Worm (Caenorhabditis elegans): Measurements from ENCODE around the gene Y32H12A.8.

Y32H12A.8 gene

ce11 chrIII:5375001-5375532 lies 30.8 kb downstream of the Y32H12A.8 start:
- TF ChIP-seq F26F4.8 (GFP tag; conservative IDR thresholded peaks at IDR 0.05) (no peak), ceh-32 (tag; optimal IDR thresholded peaks at IDR 0.05; ENCODE audit: poor library complexity) (no peak), mxl-3 (GFP tag; optimal IDR thresholded peaks at IDR 0.05) (no peak), ceh-44 (GFP tag; IDR thresholded peaks at IDR 0.05) (no peak), pqm-1 (tag; optimal IDR thresholded peaks at IDR 0.05) (no peak), php-3 (GFP tag; IDR thresholded peaks at IDR 0.05) (no peak), ceh-20 (GFP tag; IDR thresholded peaks at IDR 0.05) (no peak), lin-38 (GFP tag; IDR thresholded peaks at IDR 0.05) (peak; percentile 22), hlh-30 (tag; optimal IDR thresholded peaks at IDR 0.05; ENCODE audit: insufficient read depth) (peak; percentile 10), dpl-1 (GFP tag; optimal IDR thresholded peaks at IDR 0.05) (peak; percentile 2), mdl-1 (tag; optimal IDR thresholded peaks at IDR 0.05) (no peak), unc-39 (tag; optimal IDR thresholded peaks at IDR 0.05) (no peak), zfp-3 (GFP tag; conservative IDR thresholded peaks at IDR 0.05) (no peak), Y48G9A.11 (GFP tag; IDR thresholded peaks at IDR 0.05) (0 out of 2 replicates have a peak, but pooled peaks have one; percentile 49), ceh-82 (tag; optimal IDR thresholded peaks at IDR 0.05) (no peak), daf-16 (GFP tag; optimal IDR thresholded peaks at IDR 0.05) (no peak), daf-16 (tag; optimal IDR thresholded peaks at IDR 0.05) (peak; percentile 57), saeg-2 (GFP tag; IDR thresholded peaks at IDR 0.05) (no peak), lsy-2 (tag; optimal IDR thresholded peaks at IDR 0.05) (peak in 1 of 2 experiments; percentile 42), T26A8.4 (GFP tag; IDR thresholded peaks at IDR 0.05) (0 out of 2 replicates have a peak, but pooled peaks have one; percentile 7), dve-1 (tag; optimal IDR thresholded peaks at IDR 0.05; ENCODE audit: insufficient read depth) (peak; percentile 9), tra-1 (GFP tag; IDR thresholded peaks at IDR 0.05) (no peak), rbr-2 (tag; optimal IDR thresholded peaks at IDR 0.05) (no peak), unc-62 (GFP tag; optimal IDR thresholded peaks at IDR 0.05 in 1 of 2) (peak in 1 of 2 experiments; percentile 79), unc-62 (tag; optimal IDR thresholded peaks at IDR 0.05) (no peak), ZK337.2 (GFP tag; IDR thresholded peaks at IDR 0.05) (no peak)

- TF ChIP-seq F37D6.2 (tag; optimal IDR thresholded peaks at IDR 0.05) (no peak), Y105C5A.15 (GFP tag; IDR thresholded peaks at IDR 0.05) (no peak), lin-39 (tag; optimal IDR thresholded peaks at IDR 0.05) (no peak), hmg-1.1 (GFP tag; IDR thresholded peaks at IDR 0.05) (no peak), hlh-30 (tag; optimal IDR thresholded peaks at IDR 0.05; ENCODE audit: insufficient read depth) (peak; percentile 57), hlh-11 (tag; optimal IDR thresholded peaks at IDR 0.05) (peak; percentile 3), fkh-10 (GFP tag; optimal IDR thresholded peaks at IDR 0.05) (peak; percentile 88), nhr-28 (tag; optimal IDR thresholded peaks at IDR 0.05) (peak; percentile 34)
Measured at ce11 chrIII:5373715-5374114, 32.1 kb downstream of the Y32H12A.8 start.

- peak; percentile 84 for TF ChIP-seq hlh-30 (tag; optimal IDR thresholded peaks at IDR 0.05; ENCODE audit: insufficient read depth)
- peak in 1 of 2 experiments; percentile 16 for TF ChIP-seq mdl-1 (tag; optimal IDR thresholded peaks at IDR 0.05)
- peak; percentile 13 for TF ChIP-seq rbr-2 (tag; optimal IDR thresholded peaks at IDR 0.05)
- TF ChIP-seq dve-1 (tag; optimal IDR thresholded peaks at IDR 0.05; ENCODE audit: insufficient read depth): peak; percentile 36
- no peak for TF ChIP-seq mdt-29 (GFP tag; IDR thresholded peaks at IDR 0.05)
- TF ChIP-seq nhr-6 (tag; optimal IDR thresholded peaks at IDR 0.05): no peak
- TF ChIP-seq aha-1 (tag): peak; percentile 58
- TF ChIP-seq mep-1 (tag; optimal IDR thresholded peaks at IDR 0.05): peak; percentile 43
- no peak for TF ChIP-seq jun-1 (tag; optimal IDR thresholded peaks at IDR 0.05)
- peak; percentile 37 for TF ChIP-seq fkh-10 (GFP tag; optimal IDR thresholded peaks at IDR 0.05)
- 0 out of 2 replicates have a peak, but pooled peaks have one; percentile 10 for TF ChIP-seq set-16 (GFP tag; IDR thresholded peaks at IDR 0.05)
- no peak for TF ChIP-seq zip-11 (GFP tag; IDR thresholded peaks at IDR 0.05)
- no peak for TF ChIP-seq nhr-237 (tag; optimal IDR thresholded peaks at IDR 0.05)
- TF ChIP-seq nhr-28 (tag; optimal IDR thresholded peaks at IDR 0.05): peak; percentile 25
- no peak for TF ChIP-seq daf-16 (GFP tag; optimal IDR thresholded peaks at IDR 0.05)
- TF ChIP-seq daf-16 (tag; optimal IDR thresholded peaks at IDR 0.05): peak; percentile 65
- no peak for TF ChIP-seq pha-4 (GFP tag; IDR thresholded peaks at IDR 0.05)
- TF ChIP-seq pha-4 (tag; optimal IDR thresholded peaks at IDR 0.05): peak; percentile 38
- TF ChIP-seq dmd-6 (GFP tag; IDR thresholded peaks at IDR 0.05): 0 out of 2 replicates have a peak, but pooled peaks have one; percentile 13
- TF ChIP-seq F44E2.7 (GFP tag; IDR thresholded peaks at IDR 0.05): no peak
- TF ChIP-seq ces-1 (GFP tag; optimal IDR thresholded peaks at IDR 0.05): peak; percentile 3
- peak; percentile 24 for TF ChIP-seq mxl-3 (GFP tag; optimal IDR thresholded peaks at IDR 0.05)
- peak in 1 of 2 experiments; percentile 52 for TF ChIP-seq unc-62 (GFP tag; optimal IDR thresholded peaks at IDR 0.05 in 1 of 2)
- no peak for TF ChIP-seq unc-62 (tag; optimal IDR thresholded peaks at IDR 0.05)
- no peak for TF ChIP-seq nhr-48 (tag; optimal IDR thresholded peaks at IDR 0.05)
- no peak for TF ChIP-seq nhr-42 (GFP tag; IDR thresholded peaks at IDR 0.05)
Measured at ce11 chrIII:5372884-5373283, 33.0 kb downstream of the Y32H12A.8 start.

Measured in whole organism, L4 larva.